Worm (Caenorhabditis elegans): ENCODE results near the gene daf-12.

DNA sequence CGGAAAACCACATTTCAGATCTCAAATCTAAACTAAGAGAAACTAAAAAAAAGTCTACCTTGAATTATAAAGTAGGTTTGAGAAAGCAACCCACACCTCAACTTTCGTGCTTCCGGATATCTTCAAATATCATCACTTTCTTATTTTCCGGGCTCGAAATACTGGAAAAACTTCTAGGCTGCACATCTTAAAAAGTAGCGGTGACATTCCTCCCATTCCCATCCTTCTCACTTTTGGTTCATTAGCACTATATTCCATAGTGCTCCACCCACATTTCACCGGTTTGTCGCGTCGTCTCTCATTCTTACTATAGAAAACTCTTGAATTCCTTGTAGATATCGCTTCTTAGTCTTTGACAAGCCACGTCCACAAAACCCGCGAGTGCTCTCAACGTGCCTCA is 31.3 kb upstream of the daf-12 start, which contains the start of gene flp-19:
- TF ChIP-seq nhr-6 (tag; optimal IDR thresholded peaks at IDR 0.05): no peak
- no peak for TF ChIP-seq skn-1 (tag; optimal IDR thresholded peaks at IDR 0.05)
- TF ChIP-seq lin-13 (GFP tag; optimal IDR thresholded peaks at IDR 0.05): no peak
- no peak for TF ChIP-seq ZK546.5 (tag; optimal IDR thresholded peaks at IDR 0.05)
- no peak for TF ChIP-seq peb-1 (tag; optimal IDR thresholded peaks at IDR 0.05)
- no peak for TF ChIP-seq ama-1 (optimal IDR thresholded peaks at IDR 0.05)
- TF ChIP-seq sma-9 (GFP tag; optimal IDR thresholded peaks at IDR 0.05): no peak
- TF ChIP-seq sma-9 (tag; optimal IDR thresholded peaks at IDR 0.05): no peak
- TF ChIP-seq F13H6.1 (tag; optimal IDR thresholded peaks at IDR 0.05): no peak
